Fruit fly (Drosophila melanogaster) S2 (cell line): ENCODE measurements around the gene RpL34a.

Source experiments
- CG8478 ChIP-seq: fragments of >200 bp; optimal IDR thresholded peaks from 2 replicates; lab custom pipeline; 2018
- CTCF ChIP-seq, 2 experiments: fragments of >200 bp; optimal IDR thresholded peaks; 2 replicates each; lab custom pipeline; 2018

The RpL34a gene

DNA sequence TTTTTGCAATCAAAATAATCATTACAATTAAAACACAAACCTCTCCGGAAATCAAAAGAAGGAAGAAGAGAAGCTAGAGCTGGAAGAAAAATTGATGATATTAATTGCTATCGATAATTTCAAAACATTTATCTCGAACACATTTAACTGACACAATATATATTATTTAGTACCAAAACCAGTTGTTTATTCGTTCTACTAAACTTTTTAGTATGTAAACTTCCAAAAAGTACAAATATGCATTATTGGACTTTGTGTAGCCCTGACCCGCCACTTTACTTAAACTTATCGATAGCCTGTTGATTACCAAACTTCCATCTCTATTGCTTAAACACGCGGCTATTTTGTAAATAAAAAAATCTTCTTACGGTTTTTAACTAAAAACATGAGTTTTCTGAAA, at the start of gene RpL34a, which contains the start of gene Trmt61:
RpL34a (minus strand) TSS at position 73 of the 400 bp plus-strand sequence.
Trmt61 (plus strand) TSS at position 302 of the 400 bp plus-strand sequence.
- TF ChIP-seq CTCF (optimal IDR thresholded peaks at IDR 0.05; lab: Kevin White, UChicago) (no peak), CG8478 (lab: Kevin White, UChicago) (no peak)

DNA sequence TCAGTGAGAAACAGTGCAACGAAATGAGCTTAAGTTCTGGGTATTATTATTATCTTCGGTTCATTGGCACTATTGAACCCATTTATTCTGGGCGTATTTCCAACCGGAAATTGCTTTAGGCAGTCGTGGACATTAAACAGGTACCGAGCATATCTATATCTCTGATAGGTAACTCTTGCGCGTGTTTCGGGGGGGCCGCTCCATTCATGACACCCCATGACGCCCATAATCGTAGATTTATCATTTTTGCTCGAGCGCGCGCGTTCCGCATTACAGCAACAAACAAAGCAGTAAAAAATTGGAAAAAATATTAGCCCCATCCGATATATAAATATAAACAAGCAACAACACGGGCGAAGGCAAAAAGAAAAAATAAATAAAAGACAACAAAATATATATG, 49.4 kb upstream of the RpL34a start:
- TF ChIP-seq CTCF (optimal IDR thresholded peaks at IDR 0.05; lab: Kevin White, UChicago), result no peak
- no peak for TF ChIP-seq CG8478 (lab: Kevin White, UChicago)

DNA sequence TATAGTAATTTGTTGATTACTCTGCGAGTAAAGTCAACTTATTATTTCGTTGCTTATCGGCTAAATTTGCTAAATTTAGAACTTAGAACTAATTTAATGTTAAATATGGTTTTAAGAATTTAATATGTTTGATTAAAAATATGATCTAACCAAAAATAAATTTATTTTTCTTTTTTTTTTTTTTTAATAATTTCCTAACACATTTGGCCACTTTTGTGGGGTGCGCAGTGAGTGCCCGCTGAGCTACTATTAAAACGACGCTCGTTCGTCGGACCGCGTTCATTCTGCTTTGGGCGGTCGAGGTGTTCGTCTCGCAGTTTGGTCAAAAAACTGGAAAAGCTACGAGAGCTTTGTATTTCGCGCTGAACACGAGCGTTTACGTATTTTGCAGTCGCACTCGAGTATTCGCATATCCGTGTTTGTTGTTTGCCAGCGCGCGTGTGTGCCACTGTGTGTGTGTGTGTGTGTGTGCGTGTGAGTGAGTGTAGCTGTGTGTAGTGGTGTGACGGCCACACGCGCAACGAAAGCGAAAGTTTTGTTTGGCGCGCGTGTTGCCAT, 47.6 kb upstream of the RpL34a start, which contains the start of gene Cipc:
Cipc (plus strand) TSS at position 274 of the 558 bp plus-strand sequence.
- TF ChIP-seq CTCF (optimal IDR thresholded peaks at IDR 0.05; lab: Kevin White, UChicago) (no peak), CG8478 (lab: Kevin White, UChicago) (no peak)

DNA sequence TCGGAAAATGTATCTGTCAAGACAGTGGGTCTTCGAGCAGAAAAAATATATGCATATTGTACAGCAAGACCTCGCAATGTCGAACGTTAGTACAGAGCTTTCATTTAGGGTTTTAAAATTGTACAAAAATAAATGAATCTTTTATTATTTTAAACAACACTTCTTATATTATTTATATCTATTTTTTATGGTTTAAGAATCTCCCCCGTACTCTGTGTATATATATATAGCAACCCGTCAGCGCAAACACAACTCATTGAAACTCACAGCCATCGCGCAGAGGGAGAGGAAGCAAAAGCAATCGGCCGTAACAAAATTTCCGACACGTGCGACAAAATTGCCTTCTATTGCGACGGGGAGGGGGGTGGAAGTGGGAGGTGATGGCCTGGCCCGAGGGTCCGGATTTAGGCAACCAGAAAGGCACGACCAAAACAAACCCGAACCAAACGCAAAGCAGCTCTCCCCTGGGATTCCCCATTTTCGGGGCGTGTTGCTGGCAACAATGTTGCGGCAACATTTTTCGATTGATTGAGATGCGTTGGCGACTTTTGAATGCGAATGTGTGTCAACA, 46.9 kb upstream of the RpL34a start:
- no peak for TF ChIP-seq CG8478 (lab: Kevin White, UChicago)
- TF ChIP-seq CTCF (optimal IDR thresholded peaks at IDR 0.05; lab: Kevin White, UChicago), result no peak

DNA sequence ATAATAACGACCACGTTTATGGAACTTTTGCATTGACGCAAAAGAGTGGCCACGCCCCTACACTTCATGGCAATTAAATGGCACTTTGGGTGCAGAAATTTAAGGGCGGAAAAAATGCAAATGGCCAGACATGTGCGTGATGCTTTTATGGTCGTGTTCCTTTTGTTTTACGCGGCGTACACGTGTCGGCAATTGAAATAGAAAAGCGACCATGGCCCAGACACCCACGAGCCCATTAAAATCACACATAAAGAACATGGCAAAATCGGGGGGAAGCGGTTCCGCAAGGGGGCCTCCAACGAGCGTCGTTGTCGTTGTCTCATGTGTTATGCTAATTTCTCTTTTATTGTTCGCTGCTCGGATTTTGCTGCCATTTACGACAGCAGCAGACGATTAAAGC, 46.3 kb upstream of the RpL34a start:
- TF ChIP-seq CTCF (optimal IDR thresholded peaks at IDR 0.05; lab: Kevin White, UChicago) (no peak), CG8478 (lab: Kevin White, UChicago) (no peak)

DNA sequence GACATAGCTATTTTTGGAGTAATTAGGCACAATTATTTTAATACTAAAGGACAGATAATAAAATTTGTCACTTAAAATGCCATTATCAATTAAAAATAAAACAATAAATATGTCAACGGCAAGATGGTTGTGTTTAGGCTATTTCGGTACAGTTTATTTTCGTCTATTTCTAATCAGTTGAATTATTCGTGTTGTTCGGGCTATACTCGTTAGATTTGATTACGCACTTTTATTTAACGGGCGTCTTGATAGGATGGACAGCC, 46.0 kb upstream of the RpL34a start:
- no peak for TF ChIP-seq CG8478 (lab: Kevin White, UChicago)

DNA sequence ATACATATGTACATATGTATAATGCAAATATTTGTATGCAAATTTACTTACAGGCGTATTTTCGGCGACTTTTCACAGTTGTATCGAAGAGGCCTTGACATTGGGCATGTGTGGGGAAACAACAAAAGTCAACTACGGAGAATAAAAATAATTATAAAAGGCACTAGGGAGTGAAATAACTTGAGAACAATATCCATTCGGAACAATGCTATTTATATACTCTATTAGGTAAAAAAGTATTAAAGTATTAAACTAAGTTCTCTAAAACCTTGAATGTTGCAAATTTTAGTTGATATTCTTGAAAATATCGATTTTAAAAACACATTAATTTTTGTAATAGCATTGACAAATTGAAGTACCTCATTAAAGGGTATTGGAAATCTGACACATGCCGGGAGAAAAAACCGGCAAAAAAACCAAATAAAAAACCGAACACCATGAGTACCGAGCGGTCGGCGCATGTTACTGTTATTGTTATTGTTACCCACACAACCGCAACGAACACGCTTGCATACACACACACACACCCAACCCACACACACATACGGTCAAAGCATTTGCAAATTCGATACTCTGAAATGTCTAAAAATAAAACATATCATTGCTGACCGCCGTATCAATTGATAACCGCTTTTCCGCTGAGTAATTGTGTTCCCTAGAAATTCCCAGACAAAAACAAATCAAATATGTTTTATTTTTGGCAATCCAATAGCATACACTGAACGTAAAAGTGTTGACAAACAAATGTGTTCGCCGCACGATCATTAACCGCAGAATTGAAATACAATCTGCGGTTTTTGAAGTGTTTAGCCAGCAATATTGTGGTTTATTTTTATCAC, 45.5 kb upstream of the RpL34a start:
- TF ChIP-seq CTCF (optimal IDR thresholded peaks at IDR 0.05; lab: Kevin White, UChicago) (no peak), CG8478 (lab: Kevin White, UChicago) (no peak)

DNA sequence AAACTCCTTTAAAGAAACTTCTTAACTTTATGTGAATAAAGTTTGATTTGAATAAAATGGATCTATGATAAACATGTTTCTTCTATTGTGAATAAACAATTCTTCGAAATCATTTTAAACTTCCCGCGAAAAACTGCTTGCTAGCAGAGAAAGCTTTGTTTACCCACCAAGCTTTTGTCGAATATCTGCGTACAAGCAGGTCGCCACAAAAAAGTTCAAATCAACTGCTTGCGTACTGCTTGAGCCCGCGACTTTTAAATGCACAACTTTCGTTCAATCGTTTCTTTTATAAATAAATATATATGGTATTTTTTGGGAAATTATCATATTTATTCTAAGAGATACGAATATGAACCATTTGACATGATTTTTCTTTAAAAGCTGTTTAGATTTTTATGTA, 44.4 kb upstream of the RpL34a start:
- TF ChIP-seq CTCF (optimal IDR thresholded peaks at IDR 0.05; lab: Kevin White, UChicago), result no peak
- no peak for TF ChIP-seq CG8478 (lab: Kevin White, UChicago)

DNA sequence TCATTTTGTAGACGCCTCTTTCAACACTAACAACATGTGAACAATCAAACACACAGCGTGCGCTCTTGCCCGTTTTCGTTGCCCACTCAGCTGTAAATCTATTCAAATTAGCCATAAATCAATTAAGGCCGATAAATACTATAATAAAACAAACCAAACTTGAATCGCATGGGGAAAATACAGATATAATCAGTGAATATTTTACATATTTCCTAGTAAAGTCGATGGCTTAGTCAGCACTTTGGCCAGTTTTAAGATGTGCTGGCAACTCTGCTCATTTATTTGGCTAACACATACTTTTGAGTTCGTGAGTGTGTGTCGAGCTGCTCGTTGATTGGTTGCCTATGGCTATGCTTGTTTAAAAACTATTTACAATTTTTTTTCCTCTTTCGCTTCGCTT, 40.2 kb upstream of the RpL34a start:
- TF ChIP-seq CG8478 (lab: Kevin White, UChicago) (no peak), CTCF (optimal IDR thresholded peaks at IDR 0.05; lab: Kevin White, UChicago) (no peak)

DNA sequence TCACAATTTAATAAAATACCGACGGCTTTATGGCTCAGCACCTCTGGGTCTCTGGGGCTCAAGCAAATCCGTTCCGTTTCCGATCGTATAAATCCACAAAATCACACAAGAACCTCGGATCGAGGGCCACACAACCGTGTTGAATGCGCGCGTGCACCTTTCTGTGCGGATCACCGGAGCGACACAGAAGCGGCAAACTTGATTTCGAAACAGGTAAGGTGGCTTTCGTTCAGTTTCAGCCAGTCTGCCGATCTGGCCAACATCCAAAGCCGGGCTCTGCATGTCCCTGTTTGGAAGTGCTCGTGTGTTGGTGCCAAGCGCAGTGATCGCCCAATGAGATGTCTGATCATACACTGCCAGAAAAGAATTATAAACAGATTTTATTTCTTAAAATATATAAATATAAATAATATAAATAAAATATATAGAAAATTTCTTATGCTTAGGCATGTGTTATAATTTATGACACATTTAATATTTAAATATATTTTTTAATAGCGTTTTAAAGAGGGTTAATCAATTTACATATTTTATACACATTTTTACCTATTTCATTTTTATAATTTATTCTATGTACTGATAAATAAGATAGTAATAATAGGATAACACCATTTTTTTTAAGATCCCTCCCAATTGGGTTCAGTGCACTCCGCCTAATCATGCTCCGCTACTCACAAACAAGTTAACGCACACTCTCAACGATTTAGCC, 39.6 kb upstream of the RpL34a start, which contains the start of gene dysf:
dysf (minus strand) TSS at position 210 of the 709 bp plus-strand sequence.
- TF ChIP-seq CTCF (optimal IDR thresholded peaks at IDR 0.05; lab: Kevin White, UChicago) (no peak), CG8478 (lab: Kevin White, UChicago) (no peak)

DNA sequence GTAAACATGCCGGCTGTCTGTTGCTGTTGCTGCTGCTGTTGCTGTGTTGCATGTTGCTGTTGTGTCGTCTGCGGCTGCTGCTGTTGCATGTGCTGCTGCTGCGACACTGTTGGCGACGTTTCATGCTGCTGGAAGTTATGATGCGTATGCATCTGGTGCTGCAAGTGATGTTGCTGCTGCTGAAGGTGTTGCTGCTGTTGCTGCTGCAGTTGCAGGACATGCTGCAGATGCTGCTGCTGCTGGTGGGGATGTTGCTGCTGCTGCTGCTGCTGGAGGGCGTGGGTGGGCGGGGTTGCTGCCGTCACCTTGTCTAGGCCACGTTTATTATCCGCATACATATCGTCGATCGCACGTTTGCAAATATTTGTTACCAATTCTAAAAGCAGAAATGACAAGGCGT, 37.1 kb upstream of the RpL34a start:
- no peak for TF ChIP-seq CTCF (optimal IDR thresholded peaks at IDR 0.05; lab: Kevin White, UChicago)
- TF ChIP-seq CG8478 (lab: Kevin White, UChicago), result no peak

DNA sequence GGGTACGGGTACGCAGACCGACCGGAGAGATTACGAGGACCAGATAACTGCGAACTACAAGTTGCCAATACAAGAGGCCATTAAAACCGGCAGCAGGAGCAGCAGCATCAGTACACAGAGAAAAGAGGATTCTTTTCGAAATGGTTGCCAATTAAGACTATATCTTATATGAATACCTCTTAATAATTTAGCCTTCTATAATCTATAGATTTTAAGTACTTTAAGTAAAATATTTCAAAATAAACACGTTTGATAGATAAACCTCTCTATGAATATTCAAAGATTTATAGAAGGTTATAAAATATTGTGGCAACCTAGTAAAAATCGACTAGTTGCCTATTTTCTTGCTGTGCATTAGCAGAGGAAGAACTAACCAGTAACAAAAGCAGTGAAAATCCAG, 36.5 kb upstream of the RpL34a start:
- no peak for TF ChIP-seq CG8478 (lab: Kevin White, UChicago)
- no peak for TF ChIP-seq CTCF (optimal IDR thresholded peaks at IDR 0.05; lab: Kevin White, UChicago)

DNA sequence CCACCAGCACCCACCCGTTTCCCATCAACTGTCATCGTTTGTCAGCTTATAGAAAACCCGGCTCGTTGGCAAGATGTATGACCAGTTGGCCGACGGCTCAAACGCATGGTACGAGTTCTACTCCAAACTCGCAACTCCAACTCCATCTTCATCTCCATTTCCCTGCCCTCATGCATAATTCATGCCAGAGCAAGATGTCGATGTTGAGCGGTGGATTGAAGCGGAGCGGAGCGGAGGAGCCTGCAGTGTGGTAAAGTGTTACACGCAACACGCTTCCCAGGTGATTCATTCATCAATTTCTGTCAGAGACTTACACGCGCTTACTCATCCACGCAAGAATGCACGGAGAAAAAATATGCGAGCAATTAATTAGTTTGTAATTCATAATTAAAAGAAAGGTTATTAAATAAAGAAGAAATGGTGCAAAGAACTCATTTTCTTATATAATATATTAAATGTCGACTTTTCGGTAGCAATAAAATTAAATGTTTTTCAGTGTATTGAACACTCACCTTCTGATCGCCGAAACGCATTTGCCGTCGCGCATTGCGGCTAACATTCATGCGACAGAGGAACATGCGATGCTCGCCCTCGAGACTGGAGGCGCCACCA, 22.4 kb upstream of the RpL34a start:
- TF ChIP-seq CTCF (optimal IDR thresholded peaks at IDR 0.05; lab: Kevin White, UChicago) (no peak), CG8478 (lab: Kevin White, UChicago) (no peak)

DNA sequence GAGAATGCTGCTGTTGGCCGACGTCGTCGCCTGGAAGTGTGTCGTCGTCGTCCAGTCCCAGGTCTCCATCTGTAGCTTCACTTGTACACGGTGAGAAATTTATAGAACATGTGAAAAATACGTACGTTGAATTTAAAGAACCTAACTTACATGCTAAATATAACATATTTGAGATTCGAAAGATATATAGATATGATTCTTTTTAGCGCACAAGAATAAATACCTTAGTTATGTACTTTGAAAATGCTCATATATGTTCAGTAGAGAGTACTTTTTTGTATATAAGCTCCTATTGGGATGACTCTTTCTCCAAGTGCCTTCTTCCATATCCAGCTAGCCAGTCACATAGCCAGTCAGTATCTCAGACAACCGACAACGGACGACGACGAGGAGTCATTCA, 16.2 kb upstream of the RpL34a start:
- no peak for TF ChIP-seq CG8478 (lab: Kevin White, UChicago)
